Fruit fly (Drosophila melanogaster): ENCODE results near the gene pHCl-2.

dm6 chr3R:31295694-31296093 is 9.5 kb downstream of the pHCl-2 start:
- no peak for TF ChIP-seq psq (optimal IDR thresholded peaks at IDR 0.05)
- no peak for TF ChIP-seq Sin3A (optimal IDR thresholded peaks at IDR 0.05)
- TF ChIP-seq h (optimal IDR thresholded peaks at IDR 0.05), result no peak

Measured in Kc167 (cell line).